Fruit fly (Drosophila melanogaster) whole organism, embryonic: Measurements from ENCODE around the gene CG32847.

Experiments
- Aef1 ChIP-seq: fragments of 200-800 bp; sonication (Bioruptor generic); IDR thresholded peaks from 3 replicates; pipeline ENCODE4 v1.3.6; 2022; ENCODE audit warnings: missing biosample characterization, missing genetic modification characterization
- CG10267 ChIP-seq: fragments of 200-800 bp; sonication (Bioruptor generic); optimal IDR thresholded peaks from 2 replicates; lab custom pipeline; 2018; ENCODE audit warnings: missing biosample characterization, mild to moderate bottlenecking, missing genetic modification characterization, moderate library complexity
- CG10274 ChIP-seq: fragments of 200-800 bp; sonication (Bioruptor generic); optimal IDR thresholded peaks from 3 replicates; lab custom pipeline; 2017; ENCODE audit warnings: missing biosample characterization, mild to moderate bottlenecking, missing genetic modification characterization
- CG11398 ChIP-seq: fragments of 200-800 bp; sonication (Bioruptor generic); optimal IDR thresholded peaks from 2 replicates; lab custom pipeline; 2016; ENCODE audit warnings: missing biosample characterization, missing genetic modification characterization
- CG13894 ChIP-seq: fragments of 200-800 bp; sonication (Bioruptor generic); optimal IDR thresholded peaks from 3 replicates; lab custom pipeline; 2018; ENCODE audit warnings: missing biosample characterization, mild to moderate bottlenecking, missing genetic modification characterization, moderate library complexity
- CG14667 ChIP-seq: fragments of 200-800 bp; sonication (Bioruptor generic); IDR thresholded peaks from 2 replicates; pipeline ENCODE4 v1.3.6; 2022; ENCODE audit warnings: missing biosample characterization, missing genetic modification characterization
- CG14710 ChIP-seq: fragments of 200-800 bp; sonication (Bioruptor generic); optimal IDR thresholded peaks from 3 replicates; lab custom pipeline; 2019; ENCODE audit warnings: missing biosample characterization, mild to moderate bottlenecking, missing genetic modification characterization, moderate library complexity
- CG14965 ChIP-seq: fragments of 200-800 bp; sonication (Bioruptor generic); optimal IDR thresholded peaks from 2 replicates; lab custom pipeline; 2016; ENCODE audit warnings: missing biosample characterization, missing genetic modification characterization, borderline replicate concordance
- CG15479 ChIP-seq: fragments of 200-800 bp; sonication (Bioruptor generic); optimal IDR thresholded peaks from 3 replicates; lab custom pipeline; 2019; ENCODE audit warnings: missing biosample characterization, mild to moderate bottlenecking, missing genetic modification characterization, moderate library complexity
- CG15514 ChIP-seq: fragments of 200-800 bp; sonication (Bioruptor generic); optimal IDR thresholded peaks from 3 replicates; lab custom pipeline; 2017; ENCODE audit warnings: missing biosample characterization, missing genetic modification characterization, mild to moderate bottlenecking, moderate library complexity, missing genetic modification reagents
- CG18262 ChIP-seq: fragments of 200-800 bp; optimal IDR thresholded peaks from 3 replicates; lab custom pipeline; 2019; ENCODE audit warnings: missing biosample characterization, mild to moderate bottlenecking, missing genetic modification characterization, moderate library complexity
- CG31441 ChIP-seq: fragments of 200-800 bp; sonication (Bioruptor generic); IDR thresholded peaks from 2 replicates; pipeline ENCODE4 v1.3.6; 2022; ENCODE audit warnings: missing biosample characterization, missing genetic modification characterization
- CG4424 ChIP-seq: fragments of 200-800 bp; sonication (Bioruptor generic); optimal IDR thresholded peaks from 3 replicates; lab custom pipeline; 2016; ENCODE audit warnings: missing biosample characterization, missing genetic modification characterization
- CG5180 ChIP-seq: fragments of 200-800 bp; sonication (Bioruptor generic); optimal IDR thresholded peaks from 3 replicates; lab custom pipeline; 2017; ENCODE audit warnings: missing biosample characterization, missing genetic modification characterization, mild to moderate bottlenecking, moderate library complexity, missing genetic modification reagents
- CG8089 ChIP-seq: fragments of 200-800 bp; sonication (Bioruptor generic); optimal IDR thresholded peaks from 3 replicates; lab custom pipeline; 2016; ENCODE audit warnings: missing biosample characterization, missing genetic modification characterization
- CG8478 ChIP-seq: fragments of >200 bp; optimal IDR thresholded peaks from 2 replicates; lab custom pipeline; 2018
- CG9437 ChIP-seq: fragments of 200-800 bp; sonication (Bioruptor generic); optimal IDR thresholded peaks from 2 replicates; lab custom pipeline; 2018; ENCODE audit warnings: missing biosample characterization, mild to moderate bottlenecking, missing genetic modification characterization
- CG9727 ChIP-seq: fragments of 200-800 bp; sonication (Bioruptor generic); optimal IDR thresholded peaks from 3 replicates; lab custom pipeline; 2017; ENCODE audit warnings: missing biosample characterization, mild to moderate bottlenecking, missing genetic modification characterization
- Doc3 ChIP-seq: fragments of 200-800 bp; sonication (Bioruptor generic); IDR thresholded peaks from 3 replicates; pipeline ENCODE4 v1.3.6; 2022; ENCODE audit warnings: missing biosample characterization, missing genetic modification characterization; ENCODE audit not compliant: partially characterized antibody
- Gug ChIP-seq: fragments of 200-800 bp; sonication (Bioruptor generic); IDR thresholded peaks from 4 replicates; pipeline ENCODE4 v1.3.6; 2022; ENCODE audit warnings: missing biosample characterization, missing genetic modification characterization
- HLHmδ ChIP-seq: fragments of 200-800 bp; sonication (Bioruptor generic); optimal IDR thresholded peaks from 2 replicates; lab custom pipeline; 2018; ENCODE audit warnings: missing biosample characterization, mild to moderate bottlenecking, missing genetic modification characterization, moderate library complexity
- Hsf ChIP-seq: fragments of 200-800 bp; sonication (Bioruptor generic); optimal IDR thresholded peaks from 3 replicates; lab custom pipeline; 2016; ENCODE audit warnings: missing biosample characterization, missing genetic modification characterization
- NC2β ChIP-seq: fragments of 200-800 bp; sonication (Bioruptor generic); optimal IDR thresholded peaks from 2 replicates; lab custom pipeline; 2016; ENCODE audit warnings: missing biosample characterization, missing genetic modification characterization
- NFAT ChIP-seq: fragments of 200-800 bp; sonication (Bioruptor generic); IDR thresholded peaks from 2 replicates; pipeline ENCODE4 v1.3.6; 2022; ENCODE audit warnings: missing biosample characterization, missing genetic modification characterization
- Nf-YC ChIP-seq: fragments of 200-800 bp; optimal IDR thresholded peaks from 3 replicates; lab custom pipeline; 2019; ENCODE audit warnings: missing biosample characterization, mild to moderate bottlenecking, missing genetic modification characterization, moderate library complexity
- Pdp1 ChIP-seq, 2 experiments: fragments of 200-800 bp; sonication (Bioruptor generic); optimal IDR thresholded peaks; 3 replicates each; lab custom pipeline; 2016; ENCODE audit warnings: missing biosample characterization in 2 of 2, missing genetic modification characterization in 2 of 2, mild to moderate bottlenecking in 1 of 2, moderate library complexity in 1 of 2
- Ptx1 ChIP-seq: fragments of 200-800 bp; sonication (Bioruptor generic); IDR thresholded peaks from 2 replicates; pipeline ENCODE4 v1.3.6; 2022; ENCODE audit warnings: missing biosample characterization, missing genetic modification characterization
- Rfx ChIP-seq: fragments of 200-800 bp; sonication (Bioruptor generic); IDR thresholded peaks from 2 replicates; pipeline ENCODE4 v1.3.6; 2022; ENCODE audit warnings: missing biosample characterization, missing genetic modification characterization
- Six4 ChIP-seq: fragments of 200-800 bp; sonication (Bioruptor generic); optimal IDR thresholded peaks from 2 replicates; lab custom pipeline; 2016; ENCODE audit warnings: missing biosample characterization, missing genetic modification characterization
- Vsx1 ChIP-seq: fragments of 200-800 bp; sonication (Bioruptor generic); optimal IDR thresholded peaks from 2 replicates; lab custom pipeline; 2017; ENCODE audit warnings: missing biosample characterization, mild to moderate bottlenecking, missing genetic modification characterization, missing genetic modification reagents
- Xrp1 ChIP-seq: fragments of 200-800 bp; sonication (Bioruptor generic); IDR thresholded peaks from 2 replicates; pipeline ENCODE4 v1.3.6; 2022; ENCODE audit warnings: missing biosample characterization, missing genetic modification characterization
- abd-A ChIP-seq: fragments of 200-800 bp; sonication (Bioruptor generic); optimal IDR thresholded peaks from 3 replicates; lab custom pipeline; 2019; ENCODE audit warnings: missing biosample characterization, mild to moderate bottlenecking, missing genetic modification characterization, moderate library complexity
- al ChIP-seq: fragments of 200-800 bp; sonication (Bioruptor generic); IDR thresholded peaks from 2 replicates; pipeline ENCODE4 v1.3.6; 2022; ENCODE audit warnings: missing biosample characterization, missing genetic modification characterization
- amos ChIP-seq: fragments of 200-800 bp; sonication (Bioruptor generic); IDR thresholded peaks from 2 replicates; pipeline ENCODE4 v1.3.6; 2022; ENCODE audit warnings: missing biosample characterization, missing genetic modification characterization; ENCODE audit not compliant: partially characterized antibody
- bsh ChIP-seq, 2 experiments: fragments of 200-800 bp; sonication (Bioruptor generic); optimal IDR thresholded peaks; 2 replicates each; lab custom pipeline; 2017 to 2018; ENCODE audit warnings: mild to moderate bottlenecking in 2 of 2, missing biosample characterization in 2 of 2, missing genetic modification characterization in 2 of 2, moderate library complexity in 1 of 2
- gem ChIP-seq: fragments of 200-800 bp; sonication (Bioruptor generic); optimal IDR thresholded peaks from 2 replicates; lab custom pipeline; 2019; ENCODE audit warnings: missing biosample characterization, mild to moderate bottlenecking, missing genetic modification characterization, moderate library complexity
- hkb ChIP-seq, 2 experiments: fragments of 200-800 bp in 1 of 2; fragments of >200 bp in 1 of 2; sonication (Bioruptor generic) in 1 of 2; IDR thresholded peaks in 1 of 2; optimal IDR thresholded peaks in 1 of 2; 2 replicates each; pipeline versions ENCODE4 v1.3.6 to Lab custom; 2017 to 2022; ENCODE audit warnings: missing biosample characterization in 1 of 2, missing genetic modification characterization in 1 of 2
- kah ChIP-seq: fragments of 200-800 bp; sonication (Bioruptor generic); optimal IDR thresholded peaks from 2 replicates; lab custom pipeline; 2018; ENCODE audit warnings: missing biosample characterization, mild to moderate bottlenecking, missing genetic modification characterization
- ken ChIP-seq: fragments of 200-800 bp; sonication (Bioruptor generic); IDR thresholded peaks from 3 replicates; pipeline ENCODE4 v1.3.6; 2022; ENCODE audit warnings: missing biosample characterization, missing genetic modification characterization
- lab ChIP-seq: fragments of 200-800 bp; sonication (Bioruptor generic); optimal IDR thresholded peaks from 3 replicates; lab custom pipeline; 2017; ENCODE audit warnings: missing biosample characterization, missing genetic modification characterization, mild to moderate bottlenecking, moderate library complexity, missing genetic modification reagents
- luna ChIP-seq: fragments of 200-800 bp; sonication (Bioruptor generic); optimal IDR thresholded peaks from 2 replicates; lab custom pipeline; 2016; ENCODE audit warnings: missing biosample characterization, missing genetic modification characterization
- nau ChIP-seq: fragments of 200-800 bp; sonication (Bioruptor generic); optimal IDR thresholded peaks from 3 replicates; lab custom pipeline; 2017; ENCODE audit warnings: missing biosample characterization, mild to moderate bottlenecking, missing genetic modification characterization, missing genetic modification reagents
- nom ChIP-seq: fragments of 200-800 bp; sonication (Bioruptor generic); optimal IDR thresholded peaks from 2 replicates; lab custom pipeline; 2017; ENCODE audit warnings: missing biosample characterization, missing genetic modification characterization, mild to moderate bottlenecking, moderate library complexity, missing genetic modification reagents
- pzg ChIP-seq: fragments of 200-800 bp; sonication (Bioruptor generic); optimal IDR thresholded peaks from 3 replicates; lab custom pipeline; 2018; ENCODE audit warnings: missing biosample characterization, mild to moderate bottlenecking, missing genetic modification characterization, moderate library complexity
- seq ChIP-seq: fragments of 200-800 bp; sonication (Bioruptor generic); IDR thresholded peaks from 2 replicates; pipeline ENCODE4 v1.3.6; 2022; ENCODE audit warnings: missing biosample characterization, missing genetic modification characterization
- sr ChIP-seq: fragments of 200-800 bp; sonication (Bioruptor generic); IDR thresholded peaks from 3 replicates; pipeline ENCODE4 v1.3.6; 2022; ENCODE audit warnings: missing biosample characterization, missing genetic modification characterization
- tin ChIP-seq: fragments of 200-800 bp; sonication (Bioruptor generic); optimal IDR thresholded peaks from 3 replicates; lab custom pipeline; 2016; ENCODE audit warnings: missing biosample characterization, missing genetic modification characterization

Gene CG32847

dm6 chr3L:15141118-15142003, 20.0 kb downstream of the CG32847 start (continued):
- TF ChIP-seq lab (no peak), gem (tag; lab: Kevin White, UChicago) (peak; percentile 51), CG10267 (peak; percentile 8), CG10274 (GFP tag; lab: Kevin White, UChicago) (no peak), kah (GFP tag; lab: Kevin White, UChicago) (peak; percentile 0), hkb (optimal IDR thresholded peaks at IDR 0.05; lab: Kevin White, UChicago) (no peak), hkb (GFP tag; IDR thresholded peaks at IDR 0.05; lab: Robert Waterston, UW) (peak; percentile 7; the same call in 1 of the 2 replicates), Doc3 (GFP tag; lab: Robert Waterston, UW) (0 out of 3 replicates have a peak, but pooled peaks have one; percentile 13), Six4 (no peak), luna (GFP tag; lab: Kevin White, UChicago) (no peak), HLHmδ (GFP tag; lab: Kevin White, UChicago) (peak; percentile 33), seq (GFP tag; lab: Robert Waterston, UW) (no peak), Xrp1 (GFP tag; lab: Robert Waterston, UW) (peak; percentile 59), nom (GFP tag; lab: Kevin White, UChicago) (peak; percentile 54), Gug (GFP tag; lab: Robert Waterston, UW) (peak; percentile 11; the same call in 1 of the 4 replicates), CG8478 (lab: Kevin White, UChicago) (no peak), CG5180 (GFP tag; lab: Kevin White, UChicago) (peak; percentile 23), CG14965 (no peak), tin (GFP tag; lab: Kevin White, UChicago) (peak; percentile 40), CG14710 (peak; percentile 29), Pdp1 (GFP tag; optimal IDR thresholded peaks at IDR 0.05; lab: Kevin White, UChicago) (peak in 1 of 2 experiments; percentile 29), CG13894 (tag; lab: Kevin White, UChicago) (no peak), Rfx (peak; percentile 73), CG15479 (peak; percentile 92), abd-A (tag; lab: Kevin White, UChicago) (peak; percentile 25), NFAT (GFP tag; lab: Robert Waterston, UW) (0 out of 2 replicates have a peak, but pooled peaks have one; percentile 19), al (GFP tag; lab: Robert Waterston, UW) (peak; percentile 36; the same call in 1 of the 2 replicates), Vsx1 (GFP tag; lab: Kevin White, UChicago) (peak; percentile 69), CG18262 (peak; percentile 33), Hsf (GFP tag; lab: Kevin White, UChicago) (peak; percentile 15), amos (GFP tag; lab: Robert Waterston, UW) (peak; percentile 4; the same call in 1 of the 2 replicates), NC2β (GFP tag; lab: Kevin White, UChicago) (no peak), Ptx1 (GFP tag; lab: Robert Waterston, UW) (peak; percentile 49; the same call in 1 of the 2 replicates), sr (GFP tag; lab: Robert Waterston, UW) (no peak), CG31441 (GFP tag; lab: Robert Waterston, UW) (0 out of 2 replicates have a peak, but pooled peaks have one; percentile 22), bsh (GFP tag; optimal IDR thresholded peaks at IDR 0.05; lab: Kevin White, UChicago) (peak in 1 of 2 experiments; percentile 4), CG15514 (GFP tag; lab: Kevin White, UChicago) (peak; percentile 37), ken (GFP tag; lab: Robert Waterston, UW) (peak; percentile 63; the same call in 1 of the 3 replicates), Nf-YC (peak; percentile 20), CG8089 (GFP tag; lab: Kevin White, UChicago) (no peak), CG4424 (GFP tag; lab: Kevin White, UChicago) (peak; percentile 39), pzg (GFP tag; lab: Kevin White, UChicago) (no peak), CG9437 (GFP tag; lab: Kevin White, UChicago) (peak; percentile 35), nau (GFP tag; lab: Kevin White, UChicago) (no peak), CG14667 (GFP tag; lab: Robert Waterston, UW) (no peak), Aef1 (GFP tag; lab: Robert Waterston, UW) (peak; percentile 49; the same call in 2 of the 3 replicates), CG11398 (GFP tag; lab: Kevin White, UChicago) (no peak), CG9727 (GFP tag; lab: Kevin White, UChicago) (peak; percentile 31)
